Fruit fly (Drosophila melanogaster) Kc167 (cell line): Measurements from ENCODE around the gene RhoGAP18B.

Experiments used
- Myc ChIP-seq: fragments of >200 bp; optimal IDR thresholded peaks from 2 replicates; lab custom pipeline; 2017; ENCODE audit warnings: missing external identifiers
- h ChIP-seq: fragments of >200 bp; optimal IDR thresholded peaks from 3 replicates; lab custom pipeline; 2018; ENCODE audit warnings: missing external identifiers
- insv ChIP-seq: fragments of >200 bp; optimal IDR thresholded peaks from 3 replicates; lab custom pipeline; 2018; ENCODE audit warnings: missing external identifiers
- psq ChIP-seq: fragments of >200 bp; optimal IDR thresholded peaks from 2 replicates; lab custom pipeline; 2017; ENCODE audit warnings: missing external identifiers
- ttk ChIP-seq: sonication (Bioruptor generic); optimal IDR thresholded peaks from 2 replicates; lab custom pipeline; 2017; ENCODE audit warnings: missing external identifiers

dm6 chrX:19124288-19124687 is 42.6 kb downstream of the RhoGAP18B start, which contains the start of gene CG15882:
- TF ChIP-seq insv = no peak
- TF ChIP-seq Myc = no peak
- no peak for TF ChIP-seq ttk (lab: Kevin White, UChicago)
- no peak for TF ChIP-seq psq
- no peak for TF ChIP-seq h
